Worm (Caenorhabditis elegans): Measurements from ENCODE around the gene mig-21.

Gene mig-21

DNA sequence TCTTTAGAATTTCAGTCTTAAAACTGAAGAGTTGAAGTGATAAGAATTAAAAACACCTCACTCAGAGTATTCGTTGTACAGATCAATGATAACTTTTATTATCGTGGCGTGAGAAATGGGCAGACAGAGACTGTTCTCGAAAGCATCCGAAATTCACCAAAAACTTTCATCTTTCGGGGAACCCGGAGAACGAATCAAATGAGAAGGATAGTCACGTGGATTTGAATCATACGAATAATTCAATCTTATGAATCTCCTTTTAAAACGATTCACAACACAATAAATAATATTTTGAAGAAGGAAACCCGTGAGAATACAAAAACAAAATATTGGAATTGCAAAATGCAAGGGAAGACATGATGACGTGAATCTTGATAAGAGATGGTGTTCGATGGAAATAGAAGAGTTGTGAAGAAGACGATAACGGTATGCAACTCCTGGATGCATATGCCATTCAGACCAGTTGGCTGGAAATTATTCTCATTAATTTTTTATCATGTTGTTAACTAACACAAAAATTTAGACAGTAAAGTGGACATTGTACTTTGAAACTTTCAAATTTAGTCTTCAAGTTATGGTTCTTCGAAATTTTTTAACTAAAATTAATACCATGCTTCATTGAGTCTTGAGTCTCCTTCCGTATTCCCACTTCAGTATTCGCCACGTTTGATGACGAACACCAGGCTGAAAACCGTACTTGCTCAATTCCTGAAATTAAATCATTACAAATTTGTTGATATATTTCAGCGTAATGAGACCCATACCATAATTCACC lies 1.1 kb downstream of the mig-21 start:
- TF ChIP-seq hlh-30 (tag; optimal IDR thresholded peaks at IDR 0.05; ENCODE audit: insufficient read depth) (no peak), elt-2 (tag; optimal IDR thresholded peaks at IDR 0.05) (peak; percentile 13), ceh-9 (tag; optimal IDR thresholded peaks at IDR 0.05) (no peak), tbx-2 (tag; optimal IDR thresholded peaks at IDR 0.05) (no peak), eyg-1 (tag; optimal IDR thresholded peaks at IDR 0.05) (no peak), syd-9 (tag; optimal IDR thresholded peaks at IDR 0.05) (no peak)

ce11 chrIII:5876140-5876675 lies 2.0 kb downstream of the mig-21 start, which contains the start of gene aldo-2:
Gene aldo-2 (minus strand): TSS chrIII:5876625.
- TF ChIP-seq unc-42 (tag; optimal IDR thresholded peaks at IDR 0.05) (no peak), ceh-31 (tag; optimal IDR thresholded peaks at IDR 0.05) (no peak), fkh-6 (tag; optimal IDR thresholded peaks at IDR 0.05) (no peak), ceh-19 (GFP tag; optimal IDR thresholded peaks at IDR 0.05) (no peak), F13H6.1 (tag; optimal IDR thresholded peaks at IDR 0.05) (no peak), zip-5 (tag; optimal IDR thresholded peaks at IDR 0.05) (no peak), ceh-9 (tag; optimal IDR thresholded peaks at IDR 0.05) (no peak), ceh-18 (tag; optimal IDR thresholded peaks at IDR 0.05) (no peak), nfya-1 (tag; optimal IDR thresholded peaks at IDR 0.05) (no peak), ttx-3 (tag; optimal IDR thresholded peaks at IDR 0.05) (no peak)

DNA sequence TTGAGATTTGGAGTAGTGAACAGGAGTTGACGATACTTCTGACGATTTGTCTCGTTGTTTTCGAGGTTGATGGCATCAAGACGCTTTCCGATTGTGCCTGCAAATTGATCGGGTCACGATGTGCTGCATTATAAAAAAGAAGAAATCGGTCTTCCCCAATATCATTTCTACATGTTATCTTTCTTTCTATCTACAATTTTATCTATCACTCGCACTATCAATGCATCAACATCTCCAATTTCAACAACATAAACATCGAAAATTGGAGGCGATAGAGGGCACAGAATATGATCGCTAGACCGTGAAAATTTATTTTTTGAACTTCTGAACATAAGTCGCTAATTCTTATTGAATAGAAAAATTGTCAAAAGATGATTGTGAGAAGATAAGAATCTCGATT lies 2.5 kb downstream of the mig-21 start:
- TF ChIP-seq ahr-1 (tag; optimal IDR thresholded peaks at IDR 0.05) (no peak), elt-2 (tag; optimal IDR thresholded peaks at IDR 0.05) (peak; percentile 74)

ce11 chrIII:5875418-5875702 lies 2.8 kb downstream of the mig-21 start:
- no peak for TF ChIP-seq lin-11 (tag; optimal IDR thresholded peaks at IDR 0.05)
- no peak for TF ChIP-seq hlh-15 (tag; optimal IDR thresholded peaks at IDR 0.05)
- TF ChIP-seq lim-6 (tag; optimal IDR thresholded peaks at IDR 0.05), result no peak
- no peak for TF ChIP-seq ceh-30 (tag; optimal IDR thresholded peaks at IDR 0.05)

DNA sequence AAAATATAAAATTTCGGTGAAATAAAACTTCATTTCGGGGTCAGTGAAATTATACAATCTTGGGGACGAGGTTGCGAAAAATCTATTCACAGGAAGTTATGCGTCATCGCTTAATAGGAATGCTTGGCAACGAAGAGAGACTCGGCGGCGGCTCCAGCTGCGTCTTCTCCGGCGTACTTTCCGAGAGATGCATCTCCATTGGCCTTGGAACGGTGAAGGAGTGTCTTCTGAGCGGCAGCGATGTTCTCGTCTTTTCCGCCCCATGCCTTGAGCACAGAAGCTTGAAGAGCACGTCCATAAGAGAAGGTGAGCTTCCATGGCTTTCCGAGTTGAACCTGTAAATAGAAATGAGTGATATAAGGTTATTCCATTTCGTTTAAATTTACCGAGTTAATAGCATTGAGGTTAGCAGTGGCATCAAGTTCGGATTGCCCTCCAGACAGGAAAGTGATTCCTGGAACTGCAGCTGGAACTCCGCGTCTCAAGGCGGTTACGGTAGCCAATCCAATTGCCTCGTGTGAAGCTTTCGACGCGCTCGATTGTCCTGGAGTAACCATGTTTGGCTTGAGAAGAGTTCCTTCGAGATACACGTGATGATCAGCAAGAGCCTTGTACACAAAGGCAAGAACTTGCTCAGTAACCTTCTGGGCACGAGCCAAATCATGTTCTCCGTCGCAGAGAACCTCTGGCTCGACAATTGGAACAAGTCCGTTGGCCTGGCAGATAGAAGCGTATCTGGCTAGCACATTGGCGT lies 3.3 kb downstream of the mig-21 start:
- TF ChIP-seq F13H6.1 (tag; optimal IDR thresholded peaks at IDR 0.05) (no peak), nfya-1 (tag; optimal IDR thresholded peaks at IDR 0.05) (no peak)

- peak; percentile 59 for TF ChIP-seq unc-55 (GFP tag; optimal IDR thresholded peaks at IDR 0.05)
- no peak for TF ChIP-seq ceh-22 (tag; optimal IDR thresholded peaks at IDR 0.05)
- TF ChIP-seq ceh-2 (tag; optimal IDR thresholded peaks at IDR 0.05), result no peak
- no peak for TF ChIP-seq nhr-11 (tag; optimal IDR thresholded peaks at IDR 0.05)
Observed at ce11 chrIII:5874263-5874662, 3.9 kb downstream of the mig-21 start.

ce11 chrIII:5872288-5872687 lies 5.9 kb downstream of the mig-21 start:
- TF ChIP-seq madf-2 (tag; optimal IDR thresholded peaks at IDR 0.05), result no peak
- TF ChIP-seq hlh-15 (tag; optimal IDR thresholded peaks at IDR 0.05), result no peak
- TF ChIP-seq pqm-1 (tag; optimal IDR thresholded peaks at IDR 0.05), result no peak
- TF ChIP-seq hlh-8 (tag; optimal IDR thresholded peaks at IDR 0.05), result peak; percentile 36
- no peak for TF ChIP-seq mec-3 (tag; optimal IDR thresholded peaks at IDR 0.05; ENCODE audit: borderline replicate concordance)
